Fruit fly (Drosophila melanogaster): ENCODE results near the gene comm2.

comm2 gene

dm6 chr3L:15706199-15706598 lies 6.5 kb upstream of the comm2 start:
- TF ChIP-seq Xrp1 (GFP tag; IDR thresholded peaks at IDR 0.05) = no peak
- TF ChIP-seq kni (GFP tag; optimal IDR thresholded peaks at IDR 0.05) = peak; percentile 82
- TF ChIP-seq CG9727 (GFP tag; optimal IDR thresholded peaks at IDR 0.05) = peak; percentile 1
- peak; percentile 2 for TF ChIP-seq sqz (GFP tag; optimal IDR thresholded peaks at IDR 0.05)
- TF ChIP-seq Optix (GFP tag; IDR thresholded peaks at IDR 0.05) = no peak
- peak; percentile 53 for TF ChIP-seq CG33557 (GFP tag; optimal IDR thresholded peaks at IDR 0.05)
- TF ChIP-seq Pdp1 (GFP tag; optimal IDR thresholded peaks at IDR 0.05) = peak in 1 of 2 experiments; percentile 34
- peak; percentile 69 for TF ChIP-seq Med (GFP tag)
- TF ChIP-seq Vsx1 (GFP tag; optimal IDR thresholded peaks at IDR 0.05) = peak; percentile 26
- TF ChIP-seq Kr (GFP tag; optimal IDR thresholded peaks at IDR 0.05) = peak; percentile 2
- TF ChIP-seq CG11695 (GFP tag; IDR thresholded peaks at IDR 0.05) = no peak
- peak; percentile 45 for TF ChIP-seq CG3407 (GFP tag; optimal IDR thresholded peaks at IDR 0.05)
- peak; percentile 61 for TF ChIP-seq grn (GFP tag; optimal IDR thresholded peaks at IDR 0.05)
- peak; percentile 21 for TF ChIP-seq CG6813 (GFP tag; optimal IDR thresholded peaks at IDR 0.05)
- peak; percentile 25 for TF ChIP-seq CG2202 (tag; optimal IDR thresholded peaks at IDR 0.05)
- TF ChIP-seq CG10431 (GFP tag; optimal IDR thresholded peaks at IDR 0.05) = peak; percentile 54
- peak in 1 of 2 experiments; percentile 23 for TF ChIP-seq bsh (GFP tag; optimal IDR thresholded peaks at IDR 0.05)
- TF ChIP-seq CG8290 (GFP tag; optimal IDR thresholded peaks at IDR 0.05) = no peak
- peak in 1 of 2 experiments; percentile 7 for TF ChIP-seq CG8290 (tag; optimal IDR thresholded peaks at IDR 0.05)
- TF ChIP-seq CG18262 (tag; optimal IDR thresholded peaks at IDR 0.05) = no peak
- peak; percentile 47 for TF ChIP-seq CG15601 (tag; optimal IDR thresholded peaks at IDR 0.05)
- TF ChIP-seq CG7745 (tag; optimal IDR thresholded peaks at IDR 0.05) = peak; percentile 19
- TF ChIP-seq D (optimal IDR thresholded peaks at IDR 0.05) = no peak
- TF ChIP-seq D (GFP tag; optimal IDR thresholded peaks at IDR 0.05) = peak; percentile 4
- TF ChIP-seq sens (GFP tag) = peak; percentile 80
- TF ChIP-seq unpg (GFP tag; optimal IDR thresholded peaks at IDR 0.05) = peak; percentile 5
- peak; percentile 56; the same call in 1 of the 3 replicates for TF ChIP-seq otp (GFP tag; IDR thresholded peaks at IDR 0.05)
- peak; percentile 28 for TF ChIP-seq oc (tag; optimal IDR thresholded peaks at IDR 0.05)
- TF ChIP-seq onecut (GFP tag; IDR thresholded peaks at IDR 0.05) = peak; percentile 40; the same call in 1 of the 2 replicates
- TF ChIP-seq Asciz (GFP tag; optimal IDR thresholded peaks at IDR 0.05) = peak; percentile 36
- no peak for TF ChIP-seq dysf (GFP tag; IDR thresholded peaks at IDR 0.05)
- peak; percentile 28 for TF ChIP-seq CG2678 (tag; optimal IDR thresholded peaks at IDR 0.05)
- TF ChIP-seq dmrt11E (tag; optimal IDR thresholded peaks at IDR 0.05) = peak; percentile 6
- peak in 1 of 2 experiments; percentile 59 for TF ChIP-seq Hr78 (GFP tag; optimal IDR thresholded peaks at IDR 0.05)
- no peak for TF ChIP-seq C15 (GFP tag; IDR thresholded peaks at IDR 0.05)
- peak; percentile 32; the same call in 1 of the 2 replicates for TF ChIP-seq ara (GFP tag; IDR thresholded peaks at IDR 0.05)
- peak; percentile 28 for TF ChIP-seq fd64A (GFP tag; optimal IDR thresholded peaks at IDR 0.05)
- no peak for TF ChIP-seq CG42726 (GFP tag; IDR thresholded peaks at IDR 0.05; ENCODE audit: partially characterized antibody)
- TF ChIP-seq Sox100B (GFP tag; optimal IDR thresholded peaks at IDR 0.05) = peak; percentile 42
- no peak for TF ChIP-seq CG10274 (GFP tag; optimal IDR thresholded peaks at IDR 0.05)
- peak; percentile 34 for TF ChIP-seq CG10543 (GFP tag; optimal IDR thresholded peaks at IDR 0.05)
- peak; percentile 68 for TF ChIP-seq lab (GFP tag; optimal IDR thresholded peaks at IDR 0.05)
- TF ChIP-seq sug (tag; optimal IDR thresholded peaks at IDR 0.05) = peak; percentile 72
- peak in 1 of 2 experiments; percentile 38 for TF ChIP-seq eve (GFP tag; optimal IDR thresholded peaks at IDR 0.05)
- peak; percentile 11 for TF ChIP-seq CG14710 (tag; optimal IDR thresholded peaks at IDR 0.05)
- no peak for TF ChIP-seq CG9609 (GFP tag; optimal IDR thresholded peaks at IDR 0.05)
- peak; percentile 47 for TF ChIP-seq CG15696 (tag; optimal IDR thresholded peaks at IDR 0.05)
- no peak for TF ChIP-seq CG8478 (optimal IDR thresholded peaks at IDR 0.05)
- TF ChIP-seq Blimp-1 (GFP tag; optimal IDR thresholded peaks at IDR 0.05) = peak; percentile 72
- TF ChIP-seq dati (GFP tag; IDR thresholded peaks at IDR 0.05) = no peak
